Fruit fly (Drosophila melanogaster): ENCODE data around the gene CG6769.

The CG6769 gene

DNA sequence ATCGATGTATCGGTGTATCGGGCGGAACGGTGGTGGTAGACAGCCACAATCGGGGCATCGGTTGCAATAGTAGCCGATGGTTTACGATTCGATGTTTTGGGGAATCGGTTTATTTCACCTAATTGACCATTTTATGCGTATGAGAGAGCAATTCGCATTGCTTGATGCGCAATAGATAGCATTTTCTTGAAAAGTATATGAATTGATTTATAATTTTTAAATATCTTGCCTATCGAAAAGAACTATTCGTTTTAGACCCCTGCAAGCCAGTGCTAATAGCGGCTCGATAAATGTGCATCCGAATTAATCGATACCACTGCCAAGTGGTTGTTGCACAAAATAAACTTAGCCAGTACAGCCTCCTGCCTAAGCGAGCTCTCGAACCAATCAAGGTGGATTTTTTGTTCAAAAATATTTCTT, 26.4 kb downstream of the CG6769 start, which contains the start of gene mnb:
Gene mnb (minus strand): TSS at position 15 of the 420 bp plus-strand sequence.
- TF ChIP-seq CG11560 (tag; IDR thresholded peaks at IDR 0.05) (peak; percentile 96), CG33213 (GFP tag; optimal IDR thresholded peaks at IDR 0.05) (no peak), fd96Cb (tag; optimal IDR thresholded peaks at IDR 0.05) (no peak), CG14667 (GFP tag; IDR thresholded peaks at IDR 0.05) (no peak), HmgZ (tag; optimal IDR thresholded peaks at IDR 0.05) (no peak), CG18619 (GFP tag; optimal IDR thresholded peaks at IDR 0.05) (no peak), CG16863 (GFP tag; optimal IDR thresholded peaks at IDR 0.05) (peak; percentile 26), h (optimal IDR thresholded peaks at IDR 0.05) (no peak), CG8089 (GFP tag; optimal IDR thresholded peaks at IDR 0.05) (peak; percentile 3), CG17361 (GFP tag; IDR thresholded peaks at IDR 0.05) (no peak), CG10274 (GFP tag; optimal IDR thresholded peaks at IDR 0.05) (no peak), wek (GFP tag; optimal IDR thresholded peaks at IDR 0.05) (no peak), CG17612 (GFP tag; IDR thresholded peaks at IDR 0.05) (no peak), her (GFP tag; optimal IDR thresholded peaks at IDR 0.05) (no peak), Spps (tag; optimal IDR thresholded peaks at IDR 0.05) (no peak), HLH54F (GFP tag; optimal IDR thresholded peaks at IDR 0.05) (peak; percentile 8), HLH3B (GFP tag; IDR thresholded peaks at IDR 0.05) (no peak), CG4404 (GFP tag; IDR thresholded peaks at IDR 0.05) (no peak), CG11504 (tag; optimal IDR thresholded peaks at IDR 0.05) (peak; percentile 17), Max (GFP tag; optimal IDR thresholded peaks at IDR 0.05) (no peak), CG8290 (GFP tag; optimal IDR thresholded peaks at IDR 0.05) (peak; percentile 10), CG8290 (tag; optimal IDR thresholded peaks at IDR 0.05) (peak in 1 of 2 experiments; percentile 5), CG18011 (GFP tag; optimal IDR thresholded peaks at IDR 0.05) (no peak), CG3163 (GFP tag; optimal IDR thresholded peaks at IDR 0.05) (peak; percentile 2), Hr3 (GFP tag; optimal IDR thresholded peaks at IDR 0.05) (peak; percentile 30), CG7963 (GFP tag; IDR thresholded peaks at IDR 0.05; ENCODE audit: partially characterized antibody) (peak; percentile 97), CG12236 (GFP tag; optimal IDR thresholded peaks at IDR 0.05) (no peak), Camta (GFP tag; optimal IDR thresholded peaks at IDR 0.05) (no peak), CG17802 (tag; optimal IDR thresholded peaks at IDR 0.05) (no peak), CG7357 (GFP tag; IDR thresholded peaks at IDR 0.05) (no peak), tll (GFP tag; optimal IDR thresholded peaks at IDR 0.05) (no peak), CG31441 (GFP tag; IDR thresholded peaks at IDR 0.05) (no peak), pb (GFP tag; optimal IDR thresholded peaks at IDR 0.05) (no peak), az2 (GFP tag; optimal IDR thresholded peaks at IDR 0.05) (no peak), nau (GFP tag; optimal IDR thresholded peaks at IDR 0.05) (no peak), CG7745 (tag; optimal IDR thresholded peaks at IDR 0.05) (no peak), Myb (GFP tag; optimal IDR thresholded peaks at IDR 0.05) (peak; percentile 87), ewg (GFP tag; optimal IDR thresholded peaks at IDR 0.05) (peak; percentile 16), CG3995 (GFP tag; optimal IDR thresholded peaks at IDR 0.05) (no peak), Rx (GFP tag; IDR thresholded peaks at IDR 0.05) (no peak), ttk (GFP tag; IDR thresholded peaks at IDR 0.05) (no peak), ase (GFP tag; IDR thresholded peaks at IDR 0.05) (no peak), Dll (GFP tag; IDR thresholded peaks at IDR 0.05; ENCODE audit: partially characterized antibody) (peak; percentile 99), ATbp (GFP tag; optimal IDR thresholded peaks at IDR 0.05) (no peak), fu2 (GFP tag; optimal IDR thresholded peaks at IDR 0.05) (no peak), CG11696 (GFP tag; IDR thresholded peaks at IDR 0.05) (no peak), repo (GFP tag; optimal IDR thresholded peaks at IDR 0.05) (no peak), Xrp1 (GFP tag; IDR thresholded peaks at IDR 0.05) (no peak), Mes4 (GFP tag; optimal IDR thresholded peaks at IDR 0.05) (peak; percentile 24), pan (optimal IDR thresholded peaks at IDR 0.05) (no peak), pan (GFP tag; optimal IDR thresholded peaks at IDR 0.05 in 1 of 2, IDR thresholded peaks at IDR 0.05 in 1 of 2) (no peak), unc-4 (GFP tag; IDR thresholded peaks at IDR 0.05; ENCODE audit: partially characterized antibody) (peak; percentile 98), inv (GFP tag; IDR thresholded peaks at IDR 0.05; ENCODE audit: partially characterized antibody) (peak; percentile 99)

Data from whole organism, embryonic.